Fruit fly (Drosophila melanogaster) whole organism, embryonic: Measurements from ENCODE around the gene Tnpo-SR.

Source experiments
- Ada2b ChIP-seq: fragments of 200-800 bp; sonication (Bioruptor generic); IDR thresholded peaks from 2 replicates; pipeline ENCODE4 v1.3.6; 2022; ENCODE audit warnings: missing biosample characterization, missing genetic modification characterization
- Aef1 ChIP-seq: fragments of 200-800 bp; sonication (Bioruptor generic); IDR thresholded peaks from 3 replicates; pipeline ENCODE4 v1.3.6; 2022; ENCODE audit warnings: missing biosample characterization, missing genetic modification characterization
- Antp ChIP-seq: fragments of 200-800 bp; sonication (Bioruptor generic); optimal IDR thresholded peaks from 3 replicates; lab custom pipeline; 2016; ENCODE audit warnings: missing biosample characterization, missing genetic modification characterization
- Atf3 ChIP-seq: fragments of 200-800 bp; sonication (Bioruptor generic); optimal IDR thresholded peaks from 3 replicates; lab custom pipeline; 2016; ENCODE audit warnings: missing biosample characterization, missing genetic modification characterization
- BtbVII ChIP-seq: fragments of 200-800 bp; sonication (Bioruptor generic); optimal IDR thresholded peaks from 3 replicates; lab custom pipeline; 2017; ENCODE audit warnings: missing biosample characterization, mild to moderate bottlenecking, missing genetic modification characterization
- CG1024 ChIP-seq: fragments of 200-800 bp; sonication (Bioruptor generic); IDR thresholded peaks from 2 replicates; pipeline ENCODE4 v1.3.6; 2022; ENCODE audit warnings: missing biosample characterization, missing genetic modification characterization
- CG10366 ChIP-seq: fragments of 200-800 bp; sonication (Bioruptor generic); IDR thresholded peaks from 2 replicates; pipeline ENCODE4 v1.3.6; 2022; ENCODE audit warnings: missing biosample characterization, missing genetic modification characterization
- CG11504 ChIP-seq: fragments of 200-800 bp; sonication (Bioruptor generic); optimal IDR thresholded peaks from 3 replicates; lab custom pipeline; 2019; ENCODE audit warnings: missing biosample characterization, mild to moderate bottlenecking, missing genetic modification characterization, moderate library complexity
- CG14014 ChIP-seq: fragments of 200-800 bp; sonication (Bioruptor generic); IDR thresholded peaks from 2 replicates; pipeline ENCODE4 v1.3.6; 2022; ENCODE audit warnings: missing biosample characterization, missing genetic modification characterization
- CG14441 ChIP-seq: fragments of 200-800 bp; sonication (Bioruptor generic); IDR thresholded peaks from 2 replicates; pipeline ENCODE4 v1.3.6; 2022; ENCODE audit warnings: missing biosample characterization, missing genetic modification characterization
- CG1603 ChIP-seq: fragments of 200-800 bp; sonication (Bioruptor generic); optimal IDR thresholded peaks from 2 replicates; lab custom pipeline; 2019; ENCODE audit warnings: missing biosample characterization, mild to moderate bottlenecking, missing genetic modification characterization, moderate library complexity
- CG17802 ChIP-seq: fragments of 200-800 bp; sonication (Bioruptor generic); optimal IDR thresholded peaks from 2 replicates; lab custom pipeline; 2018; ENCODE audit warnings: missing biosample characterization, mild to moderate bottlenecking, missing genetic modification characterization, moderate library complexity
- CG18599 ChIP-seq: fragments of 200-800 bp; sonication (Bioruptor generic); optimal IDR thresholded peaks from 3 replicates; lab custom pipeline; 2017; ENCODE audit warnings: missing biosample characterization, missing genetic modification characterization, mild to moderate bottlenecking, moderate library complexity, missing genetic modification reagents
- CG18619 ChIP-seq: fragments of 200-800 bp; sonication (Bioruptor generic); optimal IDR thresholded peaks from 3 replicates; lab custom pipeline; 2017; ENCODE audit warnings: missing biosample characterization, mild to moderate bottlenecking, missing genetic modification characterization
- CG2120 ChIP-seq: fragments of 200-800 bp; sonication (Bioruptor generic); optimal IDR thresholded peaks from 3 replicates; lab custom pipeline; 2016; ENCODE audit warnings: missing biosample characterization, missing genetic modification characterization
- CG2678 ChIP-seq: fragments of 200-800 bp; sonication (Bioruptor generic); optimal IDR thresholded peaks from 3 replicates; lab custom pipeline; 2019; ENCODE audit warnings: missing biosample characterization, mild to moderate bottlenecking, missing genetic modification characterization, moderate library complexity
- CG3726 ChIP-seq: fragments of 200-800 bp; sonication (Bioruptor generic); IDR thresholded peaks from 3 replicates; pipeline ENCODE4, ENCODE4 v1.3.6; 2022; ENCODE audit warnings: missing biosample characterization, missing genetic modification characterization
- CG4360 ChIP-seq: fragments of 200-800 bp; sonication (Bioruptor generic); IDR thresholded peaks from 2 replicates; pipeline ENCODE4 v1.3.6; 2022; ENCODE audit warnings: missing biosample characterization, missing genetic modification characterization
- CG4404 ChIP-seq: fragments of 200-800 bp; sonication (Bioruptor generic); IDR thresholded peaks from 2 replicates; pipeline ENCODE4 v1.3.6; 2022; ENCODE audit warnings: missing biosample characterization, missing genetic modification characterization
- CG7556 ChIP-seq: fragments of 200-800 bp; sonication (Bioruptor generic); optimal IDR thresholded peaks from 2 replicates; lab custom pipeline; 2017; ENCODE audit warnings: missing biosample characterization, mild to moderate bottlenecking, missing genetic modification characterization
- CG7839 ChIP-seq: fragments of 200-800 bp; sonication (Bioruptor generic); optimal IDR thresholded peaks from 3 replicates; lab custom pipeline; 2018; ENCODE audit warnings: missing biosample characterization, mild to moderate bottlenecking, missing genetic modification characterization, moderate library complexity
- CG9609 ChIP-seq: fragments of 200-800 bp; sonication (Bioruptor generic); optimal IDR thresholded peaks from 3 replicates; lab custom pipeline; 2016; ENCODE audit warnings: missing biosample characterization, missing genetic modification characterization
- Chrac-16 ChIP-seq: fragments of 200-800 bp; sonication (Bioruptor generic); optimal IDR thresholded peaks from 3 replicates; lab custom pipeline; 2016; ENCODE audit warnings: missing biosample characterization, missing genetic modification characterization
- HLH3B ChIP-seq: fragments of 200-800 bp; sonication (Bioruptor generic); IDR thresholded peaks from 2 replicates; pipeline ENCODE4 v1.3.6; 2022; ENCODE audit warnings: missing biosample characterization, missing genetic modification characterization
- Hr51 ChIP-seq, 2 experiments: fragments of 200-800 bp; sonication (Bioruptor generic); optimal IDR thresholded peaks; 2 replicates in 1 of 2; 3 replicates in 1 of 2; lab custom pipeline; 2016 to 2018; ENCODE audit warnings: missing biosample characterization in 2 of 2, missing genetic modification characterization in 2 of 2, mild to moderate bottlenecking in 1 of 2, moderate library complexity in 1 of 2
- Hr78 ChIP-seq, 2 experiments: fragments of 200-800 bp in 1 of 2; fragments of >200 bp in 1 of 2; sonication (Bioruptor generic) in 1 of 2; optimal IDR thresholded peaks; 2 replicates each; lab custom pipeline; 2017 to 2019; ENCODE audit warnings: missing biosample characterization in 2 of 2, missing genetic modification characterization in 2 of 2, mild to moderate bottlenecking in 1 of 2, moderate library complexity in 1 of 2
- Meics ChIP-seq: fragments of 200-800 bp; sonication (Bioruptor generic); optimal IDR thresholded peaks from 2 replicates; lab custom pipeline; 2017; ENCODE audit warnings: missing biosample characterization, mild to moderate bottlenecking, missing genetic modification characterization
- NC2β ChIP-seq: fragments of 200-800 bp; sonication (Bioruptor generic); optimal IDR thresholded peaks from 2 replicates; lab custom pipeline; 2016; ENCODE audit warnings: missing biosample characterization, missing genetic modification characterization
- NfI ChIP-seq: fragments of 200-800 bp; sonication (Bioruptor generic); optimal IDR thresholded peaks from 3 replicates; lab custom pipeline; 2018; ENCODE audit warnings: missing biosample characterization, mild to moderate bottlenecking, missing genetic modification characterization, moderate library complexity
- Rx ChIP-seq: fragments of 200-800 bp; sonication (Bioruptor generic); IDR thresholded peaks from 2 replicates; pipeline ENCODE4 v1.3.6; 2022; ENCODE audit warnings: missing biosample characterization, missing genetic modification characterization
- Trl ChIP-seq, 3 experiments: fragments of >200 bp in 2 of 3; fragments of 200-800 bp in 1 of 3; sonication (Bioruptor generic) in 1 of 3; optimal IDR thresholded peaks; 2 replicates in 1 of 3; 3 replicates in 2 of 3; lab custom pipeline; 2016 to 2017; ENCODE audit warnings: missing biosample characterization in 1 of 3, missing genetic modification characterization in 1 of 3
- cad ChIP-seq: fragments of >200 bp; optimal IDR thresholded peaks from 2 replicates; lab custom pipeline; 2017; ENCODE audit warnings: missing biosample characterization, missing genetic modification characterization
- disco-r ChIP-seq: fragments of 200-800 bp; sonication (Bioruptor generic); optimal IDR thresholded peaks from 2 replicates; lab custom pipeline; 2016; ENCODE audit warnings: missing biosample characterization, missing genetic modification characterization
- dmrt99B ChIP-seq: fragments of 200-800 bp; sonication (Bioruptor generic); optimal IDR thresholded peaks from 2 replicates; lab custom pipeline; 2018; ENCODE audit warnings: missing biosample characterization, mild to moderate bottlenecking, missing genetic modification characterization, moderate library complexity
- dysf ChIP-seq: fragments of 200-800 bp; sonication (Bioruptor generic); IDR thresholded peaks from 3 replicates; pipeline ENCODE4 v1.3.6; 2022; ENCODE audit warnings: missing biosample characterization, missing genetic modification characterization
- exex ChIP-seq: fragments of 200-800 bp; sonication (Bioruptor generic); optimal IDR thresholded peaks from 4 replicates; lab custom pipeline; 2018; ENCODE audit warnings: missing biosample characterization, mild to moderate bottlenecking, missing genetic modification characterization, moderate library complexity
- jing ChIP-seq: fragments of 200-800 bp; sonication (Bioruptor generic); optimal IDR thresholded peaks from 2 replicates; lab custom pipeline; 2018; ENCODE audit warnings: missing biosample characterization, mild to moderate bottlenecking, missing genetic modification characterization
- lmd ChIP-seq: fragments of 200-800 bp; sonication (Bioruptor generic); IDR thresholded peaks from 2 replicates; pipeline ENCODE4 v1.3.6; 2022; ENCODE audit warnings: missing biosample characterization, missing genetic modification characterization
- mam ChIP-seq: fragments of 200-800 bp; sonication (Bioruptor generic); optimal IDR thresholded peaks from 3 replicates; lab custom pipeline; 2016; ENCODE audit warnings: missing biosample characterization, missing genetic modification characterization
- mld ChIP-seq: fragments of 200-800 bp; sonication (Bioruptor generic); IDR thresholded peaks from 3 replicates; pipeline ENCODE4 v1.3.6; 2022; ENCODE audit warnings: missing biosample characterization, missing genetic modification characterization; ENCODE audit not compliant: partially characterized antibody
- org-1 ChIP-seq: fragments of 200-800 bp; sonication (Bioruptor generic); optimal IDR thresholded peaks from 2 replicates; lab custom pipeline; 2017; ENCODE audit warnings: missing biosample characterization, missing genetic modification characterization
- ranshi ChIP-seq: fragments of 200-800 bp; sonication (Bioruptor generic); IDR thresholded peaks from 2 replicates; pipeline ENCODE4 v1.3.6; 2022; ENCODE audit warnings: missing biosample characterization, missing genetic modification characterization
- row ChIP-seq: fragments of 200-800 bp; sonication (Bioruptor generic); IDR thresholded peaks from 3 replicates; pipeline ENCODE4 v1.3.6; 2022; ENCODE audit warnings: missing biosample characterization, missing genetic modification characterization
- sens ChIP-seq: fragments of 200-800 bp; sonication (Bioruptor generic); peaks from one replicate; lab custom pipeline; 2016; ENCODE audit warnings: missing biosample characterization, missing genetic modification characterization
- sisA ChIP-seq: fragments of 200-800 bp; sonication (Bioruptor generic); IDR thresholded peaks from 2 replicates; pipeline ENCODE4 v1.3.6; 2022; ENCODE audit warnings: missing biosample characterization, missing genetic modification characterization
- slbo ChIP-seq: fragments of 200-800 bp; sonication (Bioruptor generic); IDR thresholded peaks from 2 replicates; pipeline ENCODE4 v1.3.6; 2022; ENCODE audit warnings: missing biosample characterization, missing genetic modification characterization
- wor ChIP-seq: fragments of 200-800 bp; sonication (Bioruptor generic); IDR thresholded peaks from 2 replicates; pipeline ENCODE4 v1.3.6; 2022; ENCODE audit warnings: missing biosample characterization, missing genetic modification characterization

Gene Tnpo-SR

dm6 chr2L:2720368-2720767 is 39.4 kb upstream of the Tnpo-SR start (continued):
- 0 out of 2 replicates have a peak, but pooled peaks have one; percentile 14 for TF ChIP-seq CG10366 (GFP tag; lab: Robert Waterston, UW)
- no peak for TF ChIP-seq CG18619
- TF ChIP-seq CG14014 = peak; percentile 44; the same call in 1 of the 2 replicates
- TF ChIP-seq CG7556 = peak; percentile 52
- TF ChIP-seq mld (GFP tag; lab: Robert Waterston, UW) = no peak
- TF ChIP-seq row = peak; percentile 54; the same call in 1 of the 3 replicates
- peak; percentile 6 for TF ChIP-seq CG7839 (tag; lab: Kevin White, UChicago)
- peak; percentile 8 for TF ChIP-seq CG9609
- peak; percentile 33 for TF ChIP-seq CG1603 (tag; lab: Kevin White, UChicago)
- peak; percentile 33; the same call in 1 of the 2 replicates for TF ChIP-seq Ada2b
- 0 out of 2 replicates have a peak, but pooled peaks have one; percentile 33 for TF ChIP-seq CG14441 (GFP tag; lab: Robert Waterston, UW)
- TF ChIP-seq dmrt99B (tag; lab: Kevin White, UChicago) = peak; percentile 7
- TF ChIP-seq lmd (GFP tag; lab: Robert Waterston, UW) = peak; percentile 27; the same call in 1 of the 2 replicates
- peak; percentile 35 for TF ChIP-seq Meics

- peak; percentile 37 for TF ChIP-seq dmrt99B (tag; lab: Kevin White, UChicago)
- TF ChIP-seq org-1 (GFP tag; lab: Kevin White, UChicago) = no peak
- TF ChIP-seq row = peak; percentile 43; the same call in 2 of the 3 replicates
- TF ChIP-seq CG1024 (GFP tag; lab: Robert Waterston, UW) = 0 out of 2 replicates have a peak, but pooled peaks have one; percentile 19
- no peak for TF ChIP-seq Atf3 (GFP tag; lab: Kevin White, UChicago)
- TF ChIP-seq CG7556 = no peak
- TF ChIP-seq slbo (GFP tag; lab: Robert Waterston, UW) = peak; percentile 52; the same call in 1 of the 2 replicates
- no peak for TF ChIP-seq BtbVII (GFP tag; lab: Kevin White, UChicago)
- TF ChIP-seq disco-r (GFP tag; lab: Kevin White, UChicago) = no peak
- TF ChIP-seq CG3726 (GFP tag; lab: Robert Waterston, UW) = 0 out of 3 replicates have a peak, but pooled peaks have one; percentile 15
- TF ChIP-seq CG4360 (GFP tag; lab: Robert Waterston, UW) = no peak
- no peak for TF ChIP-seq NC2β (GFP tag; lab: Kevin White, UChicago)
- TF ChIP-seq CG18599 (GFP tag; lab: Kevin White, UChicago) = peak; percentile 65
- no peak for TF ChIP-seq CG17802 (tag; lab: Kevin White, UChicago)
- no peak for TF ChIP-seq mam (GFP tag; lab: Kevin White, UChicago)
- TF ChIP-seq wor (GFP tag; lab: Robert Waterston, UW) = no peak
- peak in 1 of 2 experiments; percentile 19 for TF ChIP-seq Hr51 (GFP tag; optimal IDR thresholded peaks at IDR 0.05; lab: Kevin White, UChicago)
- peak; percentile 51; the same call in 1 of the 2 replicates for TF ChIP-seq sisA (GFP tag; lab: Robert Waterston, UW)
- TF ChIP-seq HLH3B = 0 out of 2 replicates have a peak, but pooled peaks have one; percentile 17
- TF ChIP-seq ranshi (GFP tag; lab: Robert Waterston, UW) = 0 out of 2 replicates have a peak, but pooled peaks have one; percentile 37
- peak; percentile 33; the same call in 1 of the 2 replicates for TF ChIP-seq CG14014
- peak; percentile 51 for TF ChIP-seq sens (GFP tag; lab: Kevin White, UChicago)
- TF ChIP-seq NfI (GFP tag; lab: Kevin White, UChicago) = no peak
- peak; percentile 40 for TF ChIP-seq CG2120
- TF ChIP-seq CG2678 (tag; lab: Kevin White, UChicago) = peak; percentile 38
- TF ChIP-seq jing = no peak
- 0 out of 2 replicates have a peak, but pooled peaks have one; percentile 17 for TF ChIP-seq Ada2b
- peak; percentile 19 for TF ChIP-seq CG11504
- TF ChIP-seq cad (GFP tag; lab: Kevin White, UChicago) = no peak
- TF ChIP-seq CG4404 (GFP tag; lab: Robert Waterston, UW) = no peak
- TF ChIP-seq Hr78 (GFP tag; optimal IDR thresholded peaks at IDR 0.05; lab: Kevin White, UChicago) = no peak
- 0 out of 3 replicates have a peak, but pooled peaks have one; percentile 36 for TF ChIP-seq dysf (GFP tag; lab: Robert Waterston, UW)
- TF ChIP-seq Rx = 0 out of 2 replicates have a peak, but pooled peaks have one; percentile 4
- TF ChIP-seq Chrac-16 (GFP tag; lab: Kevin White, UChicago) = peak; percentile 20
- TF ChIP-seq CG1603 (tag; lab: Kevin White, UChicago) = peak; percentile 53
- TF ChIP-seq Meics = peak; percentile 14
- no peak for TF ChIP-seq Aef1
- no peak for TF ChIP-seq exex (tag; lab: Kevin White, UChicago)
- no peak for TF ChIP-seq Antp (GFP tag; lab: Kevin White, UChicago)
- TF ChIP-seq Trl (optimal IDR thresholded peaks at IDR 0.05; lab: Kevin White, UChicago) = no peak
- no peak for TF ChIP-seq Trl (GFP tag; optimal IDR thresholded peaks at IDR 0.05; lab: Kevin White, UChicago)
Observed at dm6 chr2L:2721317-2721716, 38.4 kb upstream of the Tnpo-SR start.
